Worm (Caenorhabditis elegans): ENCODE data around the gene F44E2.6.

- no peak for TF ChIP-seq him-1 (tag; optimal IDR thresholded peaks at IDR 0.05)
- TF ChIP-seq dao-5 (tag; optimal IDR thresholded peaks at IDR 0.05), result no peak
Measured at ce11 chrIII:8878960-8879359, 33.9 kb upstream of the F44E2.6 start.

All from whole organism, L4/young adult.